Fruit fly (Drosophila melanogaster): ENCODE measurements around the gene CG8607.

CG8607 gene

DNA sequence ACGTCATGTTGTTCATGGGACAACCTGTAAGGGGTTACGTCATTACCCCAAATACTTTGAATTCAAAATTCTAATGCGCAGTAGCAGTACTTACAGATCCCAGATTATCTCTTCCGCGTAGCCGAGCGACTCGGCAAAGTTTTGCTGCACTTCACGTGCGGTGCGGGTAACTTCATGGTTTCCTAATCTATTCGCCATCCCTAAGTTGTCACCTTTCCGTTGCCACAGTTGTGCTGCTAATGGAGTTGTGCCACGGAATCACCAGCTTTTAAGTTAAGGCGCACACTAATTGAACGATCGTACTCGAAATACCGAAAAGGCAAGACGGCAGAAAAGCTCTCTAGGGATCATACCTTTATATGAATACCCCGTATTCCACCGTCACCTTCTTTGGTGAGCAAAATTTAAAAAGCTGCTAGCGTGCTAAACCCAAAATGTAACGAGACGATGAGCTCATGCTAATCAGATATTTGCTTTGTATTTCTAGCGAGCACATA is 40.0 kb downstream of the CG8607 start, which contains the start of gene pst (continued):
- peak; percentile 29; the same call in 1 of the 2 replicates for TF ChIP-seq CG11247 (GFP tag; IDR thresholded peaks at IDR 0.05)
- TF ChIP-seq Sry-β (GFP tag; optimal IDR thresholded peaks at IDR 0.05), result no peak
- TF ChIP-seq ci (GFP tag; IDR thresholded peaks at IDR 0.05), result peak; percentile 54
- peak; percentile 96 for TF ChIP-seq CG12155 (GFP tag; optimal IDR thresholded peaks at IDR 0.05)
- TF ChIP-seq CG12769 (tag; optimal IDR thresholded peaks at IDR 0.05), result peak; percentile 74
- TF ChIP-seq CG3726 (GFP tag; IDR thresholded peaks at IDR 0.05), result no peak
- no peak for TF ChIP-seq CTCF (GFP tag; optimal IDR thresholded peaks at IDR 0.05)
- 0 out of 3 replicates have a peak, but pooled peaks have one; percentile 15 for TF ChIP-seq zen2 (GFP tag; IDR thresholded peaks at IDR 0.05; ENCODE audit: partially characterized antibody)
- peak; percentile 31 for TF ChIP-seq sens (GFP tag)
- no peak for TF ChIP-seq CG15073 (GFP tag; optimal IDR thresholded peaks at IDR 0.05)
- 0 out of 2 replicates have a peak, but pooled peaks have one; percentile 8 for TF ChIP-seq Awh (GFP tag; IDR thresholded peaks at IDR 0.05)
- TF ChIP-seq CG6254 (GFP tag; optimal IDR thresholded peaks at IDR 0.05), result no peak
- TF ChIP-seq Hr39 (optimal IDR thresholded peaks at IDR 0.05), result no peak
- peak; percentile 66 for TF ChIP-seq CG7928 (GFP tag; optimal IDR thresholded peaks at IDR 0.05)
- peak; percentile 60; the same call in 1 of the 3 replicates for TF ChIP-seq CG11456 (GFP tag; IDR thresholded peaks at IDR 0.05)
- no peak for TF ChIP-seq p53 (GFP tag; optimal IDR thresholded peaks at IDR 0.05)
- no peak for TF ChIP-seq dati (GFP tag; IDR thresholded peaks at IDR 0.05)
- TF ChIP-seq D19A (tag; optimal IDR thresholded peaks at IDR 0.05), result peak; percentile 14
- TF ChIP-seq dmrt11E (tag; optimal IDR thresholded peaks at IDR 0.05), result no peak
- TF ChIP-seq D19B (GFP tag; optimal IDR thresholded peaks at IDR 0.05), result peak; percentile 57
- TF ChIP-seq Sox100B (GFP tag; optimal IDR thresholded peaks at IDR 0.05), result no peak
- no peak for TF ChIP-seq psq (GFP tag; optimal IDR thresholded peaks at IDR 0.05)
- peak; percentile 14 for TF ChIP-seq NC2α (GFP tag; optimal IDR thresholded peaks at IDR 0.05)
- TF ChIP-seq Med (GFP tag), result peak; percentile 78
- TF ChIP-seq Vsx1 (GFP tag; optimal IDR thresholded peaks at IDR 0.05), result peak; percentile 64
- TF ChIP-seq CG9876 (GFP tag; optimal IDR thresholded peaks at IDR 0.05), result no peak
- no peak for TF ChIP-seq CG6813 (GFP tag; optimal IDR thresholded peaks at IDR 0.05)
- TF ChIP-seq CG12219 (GFP tag; optimal IDR thresholded peaks at IDR 0.05), result peak; percentile 7
- TF ChIP-seq run (tag; optimal IDR thresholded peaks at IDR 0.05), result no peak
- TF ChIP-seq cwo (GFP tag; optimal IDR thresholded peaks at IDR 0.05), result peak; percentile 44
- peak; percentile 44 for TF ChIP-seq Dp (GFP tag; optimal IDR thresholded peaks at IDR 0.05)
- no peak for TF ChIP-seq CG4854 (GFP tag; optimal IDR thresholded peaks at IDR 0.05)
- TF ChIP-seq CG7745 (tag; optimal IDR thresholded peaks at IDR 0.05), result no peak
- no peak for TF ChIP-seq cato (GFP tag; optimal IDR thresholded peaks at IDR 0.05; ENCODE audit: borderline replicate concordance)
- no peak for TF ChIP-seq TFAM (GFP tag; optimal IDR thresholded peaks at IDR 0.05)
- no peak; the same call in 1 of the 2 replicates for TF ChIP-seq slbo (GFP tag; IDR thresholded peaks at IDR 0.05)
- peak; percentile 24 for TF ChIP-seq Fer1 (GFP tag; optimal IDR thresholded peaks at IDR 0.05)

DNA sequence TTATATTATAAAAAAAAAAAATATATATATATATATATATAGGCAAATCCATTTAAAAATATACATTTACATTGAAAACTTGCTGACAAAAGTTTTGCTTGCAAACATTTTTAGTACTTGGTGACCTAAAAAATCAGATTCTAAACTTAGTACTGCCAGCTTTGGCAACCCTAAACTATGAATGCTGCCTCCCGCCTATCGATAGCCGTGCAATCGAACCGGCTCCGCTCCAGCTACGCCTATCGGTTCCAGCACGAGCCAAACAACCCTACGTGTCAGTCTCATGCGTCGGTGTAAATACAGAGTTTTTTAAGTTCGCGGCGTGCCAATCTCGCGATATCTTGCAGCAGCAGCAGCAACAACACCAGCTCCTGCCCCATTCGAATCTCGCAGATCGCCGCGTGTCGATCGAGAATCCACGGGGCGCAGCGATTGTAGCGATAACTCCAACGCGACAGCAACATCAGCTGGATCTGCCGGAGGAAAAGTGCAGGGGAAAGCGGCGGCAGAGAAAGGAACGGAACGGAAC is 40.5 kb downstream of the CG8607 start, which contains the start of gene Sec63:
Sec63 (plus strand) TSS at position 238 of the 529 bp plus-strand sequence.
- no peak for TF ChIP-seq en (GFP tag; optimal IDR thresholded peaks at IDR 0.05)
- TF ChIP-seq CG7786 (GFP tag; optimal IDR thresholded peaks at IDR 0.05), result no peak
- no peak for TF ChIP-seq CG10565 (GFP tag; optimal IDR thresholded peaks at IDR 0.05)
- TF ChIP-seq CG1647 (GFP tag; optimal IDR thresholded peaks at IDR 0.05), result peak; percentile 17
- no peak for TF ChIP-seq NC2α (GFP tag; optimal IDR thresholded peaks at IDR 0.05)
- TF ChIP-seq hth (optimal IDR thresholded peaks at IDR 0.05), result no peak
- no peak for TF ChIP-seq dimm (GFP tag; IDR thresholded peaks at IDR 0.05)
- TF ChIP-seq unc-4 (GFP tag; IDR thresholded peaks at IDR 0.05; ENCODE audit: partially characterized antibody), result peak; percentile 80
- TF ChIP-seq CG7928 (GFP tag; optimal IDR thresholded peaks at IDR 0.05), result no peak
- TF ChIP-seq MTF-1 (GFP tag; optimal IDR thresholded peaks at IDR 0.05; ENCODE audit: borderline replicate concordance), result no peak
- peak; percentile 53 for TF ChIP-seq CG6272 (GFP tag; IDR thresholded peaks at IDR 0.05)
- no peak for TF ChIP-seq D19A (tag; optimal IDR thresholded peaks at IDR 0.05)
- peak; percentile 63 for TF ChIP-seq CG2678 (tag; optimal IDR thresholded peaks at IDR 0.05)
- no peak for TF ChIP-seq otp (GFP tag; IDR thresholded peaks at IDR 0.05)
- no peak for TF ChIP-seq Nf-YA (GFP tag; IDR thresholded peaks at IDR 0.05)
- TF ChIP-seq CG14014 (GFP tag; IDR thresholded peaks at IDR 0.05), result peak; percentile 66
- no peak for TF ChIP-seq nau (GFP tag; optimal IDR thresholded peaks at IDR 0.05)
- TF ChIP-seq Pdp1 (GFP tag; optimal IDR thresholded peaks at IDR 0.05), result peak; percentile 5 to 11
